Worm (Caenorhabditis elegans): ENCODE data around the gene C27C12.1.

The C27C12.1 gene

ce11 chrX:14824490-14825050, 29.0 kb downstream of the C27C12.1 start, which contains the start of gene mbk-1 (continued):
- TF ChIP-seq pros-1 (tag; optimal IDR thresholded peaks at IDR 0.05) (no peak), tbx-2 (tag; optimal IDR thresholded peaks at IDR 0.05) (peak; percentile 67), lin-11 (tag; optimal IDR thresholded peaks at IDR 0.05) (no peak), dmd-4 (tag; optimal IDR thresholded peaks at IDR 0.05; ENCODE audit: borderline replicate concordance) (no peak), hlh-30 (tag; optimal IDR thresholded peaks at IDR 0.05; ENCODE audit: insufficient read depth) (peak; percentile 93), ceh-6 (GFP tag; optimal IDR thresholded peaks at IDR 0.05) (no peak), unc-42 (tag; optimal IDR thresholded peaks at IDR 0.05) (peak; percentile 28), ets-4 (tag; optimal IDR thresholded peaks at IDR 0.05) (no peak), F13H6.1 (tag; optimal IDR thresholded peaks at IDR 0.05) (no peak), pha-4 (tag; optimal IDR thresholded peaks at IDR 0.05) (no peak), pax-1 (tag; optimal IDR thresholded peaks at IDR 0.05) (no peak), ceh-22 (tag; optimal IDR thresholded peaks at IDR 0.05) (no peak), odd-2 (tag; optimal IDR thresholded peaks at IDR 0.05) (no peak), fkh-10 (GFP tag; optimal IDR thresholded peaks at IDR 0.05) (no peak), sox-4 (tag; optimal IDR thresholded peaks at IDR 0.05) (no peak), hlh-6 (tag; optimal IDR thresholded peaks at IDR 0.05) (no peak), zip-5 (tag; optimal IDR thresholded peaks at IDR 0.05) (no peak), syd-9 (tag; optimal IDR thresholded peaks at IDR 0.05) (peak; percentile 8), fax-1 (tag; optimal IDR thresholded peaks at IDR 0.05) (no peak), nhr-232 (tag; optimal IDR thresholded peaks at IDR 0.05) (no peak), hlh-15 (tag; optimal IDR thresholded peaks at IDR 0.05) (no peak), nfya-1 (tag; optimal IDR thresholded peaks at IDR 0.05) (peak; percentile 75), elt-2 (tag; optimal IDR thresholded peaks at IDR 0.05) (peak; percentile 11), fkh-6 (tag; optimal IDR thresholded peaks at IDR 0.05) (no peak), ztf-16 (tag; optimal IDR thresholded peaks at IDR 0.05) (no peak), rnt-1 (tag; optimal IDR thresholded peaks at IDR 0.05) (no peak), npax-4 (tag; optimal IDR thresholded peaks at IDR 0.05) (no peak), ceh-2 (tag; optimal IDR thresholded peaks at IDR 0.05) (peak; percentile 40), T23F11.4 (GFP tag; optimal IDR thresholded peaks at IDR 0.05) (no peak), ceh-45 (GFP tag; IDR thresholded peaks at IDR 0.05) (no peak), ahr-1 (tag; optimal IDR thresholded peaks at IDR 0.05) (no peak), ref-2 (tag; optimal IDR thresholded peaks at IDR 0.05) (no peak), ceh-9 (tag; optimal IDR thresholded peaks at IDR 0.05) (no peak)

- TF ChIP-seq C38D4.7 (GFP tag; optimal IDR thresholded peaks at IDR 0.05) (no peak), K02D7.2 (tag; optimal IDR thresholded peaks at IDR 0.05) (no peak), odd-2 (tag; optimal IDR thresholded peaks at IDR 0.05) (no peak), hlh-15 (tag; optimal IDR thresholded peaks at IDR 0.05) (no peak), lim-6 (tag; optimal IDR thresholded peaks at IDR 0.05) (no peak), ceh-45 (GFP tag; IDR thresholded peaks at IDR 0.05) (no peak), sox-4 (tag; optimal IDR thresholded peaks at IDR 0.05) (no peak), mec-3 (tag; optimal IDR thresholded peaks at IDR 0.05; ENCODE audit: borderline replicate concordance) (no peak), sox-2 (GFP tag; IDR thresholded peaks at IDR 0.05) (no peak), pros-1 (tag; optimal IDR thresholded peaks at IDR 0.05) (no peak), pat-9 (tag; optimal IDR thresholded peaks at IDR 0.05) (no peak), ceh-9 (tag; optimal IDR thresholded peaks at IDR 0.05) (no peak), fkh-10 (GFP tag; optimal IDR thresholded peaks at IDR 0.05) (no peak), elt-4 (tag; optimal IDR thresholded peaks at IDR 0.05) (no peak), ets-4 (tag; optimal IDR thresholded peaks at IDR 0.05) (no peak), madf-2 (tag; optimal IDR thresholded peaks at IDR 0.05) (no peak), zip-5 (tag; optimal IDR thresholded peaks at IDR 0.05) (no peak), tbx-7 (tag; optimal IDR thresholded peaks at IDR 0.05) (no peak)
These were observed 34.1 kb downstream of the C27C12.1 start for ce11 chrX:14819495-14819894.
